Worm (Caenorhabditis elegans) whole organism, L2 larva: Measurements from ENCODE around the gene T26G10.4.

ENCODE experiments used
- C34F6.9 ChIP-seq: fragments of 150-350 bp; optimal IDR thresholded peaks from 2 replicates; lab custom pipeline; 2014; ENCODE audit warnings: missing biosample characterization, missing genetic modification characterization
- F13H6.1 ChIP-seq: sonication (generic microtip); optimal IDR thresholded peaks from 2 replicates; lab custom pipeline; 2016; ENCODE audit warnings: missing genetic modification characterization, missing compliant biosample characterization
- R02D3.7 ChIP-seq: fragments of 150-350 bp; optimal IDR thresholded peaks from 2 replicates; lab custom pipeline; 2014; ENCODE audit warnings: missing biosample characterization, missing genetic modification characterization
- Y55F3AM.14 ChIP-seq: fragments of 200-800 bp; sonication (Bioruptor generic); optimal IDR thresholded peaks from 2 replicates; lab custom pipeline; 2018; ENCODE audit warnings: mild to moderate bottlenecking, missing genetic modification characterization, missing compliant biosample characterization
- ZK546.5 ChIP-seq: sonication (generic microtip); optimal IDR thresholded peaks from 2 replicates; lab custom pipeline; 2017; ENCODE audit warnings: missing biosample characterization, missing genetic modification characterization
- blmp-1 ChIP-seq: sonication (generic microtip); optimal IDR thresholded peaks from 2 replicates; lab custom pipeline; 2017; ENCODE audit warnings: missing genetic modification characterization, mild to moderate bottlenecking, missing compliant biosample characterization, antibody characterized with exemption, moderate library complexity; ENCODE audit not compliant: insufficient read depth
- crh-2 ChIP-seq: sonication (generic microtip); optimal IDR thresholded peaks from 2 replicates; lab custom pipeline; 2017; ENCODE audit warnings: missing biosample characterization, missing genetic modification characterization
- fos-1 ChIP-seq: fragments of 150-350 bp; optimal IDR thresholded peaks from 2 replicates; lab custom pipeline; 2014; ENCODE audit warnings: missing biosample characterization, missing genetic modification characterization
- gmeb-1 ChIP-seq: fragments of 150-350 bp; optimal IDR thresholded peaks from 2 replicates; lab custom pipeline; 2014; ENCODE audit warnings: missing biosample characterization, missing genetic modification characterization
- lin-11 ChIP-seq: fragments of 150-350 bp; sonication (generic microtip); optimal IDR thresholded peaks from 2 replicates; lab custom pipeline; 2014; ENCODE audit warnings: missing biosample characterization, missing genetic modification characterization, inconsistent platforms, mixed read lengths
- lsy-2 ChIP-seq, 2 experiments: fragments of 150-350 bp in 1 of 2; sonication (generic microtip) in 1 of 2; optimal IDR thresholded peaks; 2 replicates each; lab custom pipeline; 2014 to 2017; ENCODE audit warnings: missing biosample characterization in 2 of 2, missing genetic modification characterization in 2 of 2
- mbf-1 ChIP-seq: sonication (generic microtip); optimal IDR thresholded peaks from 2 replicates; lab custom pipeline; 2017; ENCODE audit warnings: missing biosample characterization, missing genetic modification characterization
- nhr-11 ChIP-seq: fragments of 150-350 bp; optimal IDR thresholded peaks from 2 replicates; lab custom pipeline; 2014; ENCODE audit warnings: missing biosample characterization, missing genetic modification characterization
- nhr-12 ChIP-seq: fragments of 150-350 bp; optimal IDR thresholded peaks from 2 replicates; lab custom pipeline; 2014; ENCODE audit warnings: missing biosample characterization, missing genetic modification characterization
- nhr-21 ChIP-seq: fragments of 150-350 bp; optimal IDR thresholded peaks from 2 replicates; lab custom pipeline; 2014; ENCODE audit warnings: missing biosample characterization, missing genetic modification characterization
- nhr-237 ChIP-seq: fragments of 150-350 bp; optimal IDR thresholded peaks from 2 replicates; lab custom pipeline; 2014; ENCODE audit warnings: missing biosample characterization, missing genetic modification characterization
- nhr-25 ChIP-seq: fragments of 150-350 bp; sonication (generic microtip); optimal IDR thresholded peaks from 3 replicates; lab custom pipeline; 2014; ENCODE audit warnings: missing biosample characterization, missing genetic modification characterization
- nhr-77 ChIP-seq: fragments of 150-350 bp; optimal IDR thresholded peaks from 2 replicates; lab custom pipeline; 2014; ENCODE audit warnings: missing biosample characterization, missing genetic modification characterization
- peb-1 ChIP-seq: fragments of 150-350 bp; optimal IDR thresholded peaks from 2 replicates; lab custom pipeline; 2014; ENCODE audit warnings: missing biosample characterization, missing genetic modification characterization
- sma-9 ChIP-seq, 2 experiments: fragments of 150-350 bp in 1 of 2; sonication (generic microtip) in 1 of 2; optimal IDR thresholded peaks; 2 replicates each; lab custom pipeline; 2014 to 2016; ENCODE audit warnings: missing genetic modification characterization in 2 of 2, mild to moderate bottlenecking in 1 of 2, missing biosample characterization in 1 of 2, missing compliant biosample characterization in 1 of 2, missing genetic modification reagents in 1 of 2, moderate library complexity in 1 of 2
- unc-55 ChIP-seq: fragments of 150-350 bp; sonication (generic microtip); optimal IDR thresholded peaks from 3 replicates; lab custom pipeline; 2014; ENCODE audit warnings: missing biosample characterization, missing genetic modification reagents, missing genetic modification characterization
- ztf-1 ChIP-seq: fragments of 200-800 bp; sonication (Bioruptor generic); conservative IDR thresholded peaks from 2 replicates; pipeline ENCODE4 v1.3.6; 2022; ENCODE audit warnings: missing genetic modification characterization, missing compliant biosample characterization

Gene T26G10.4

DNA sequence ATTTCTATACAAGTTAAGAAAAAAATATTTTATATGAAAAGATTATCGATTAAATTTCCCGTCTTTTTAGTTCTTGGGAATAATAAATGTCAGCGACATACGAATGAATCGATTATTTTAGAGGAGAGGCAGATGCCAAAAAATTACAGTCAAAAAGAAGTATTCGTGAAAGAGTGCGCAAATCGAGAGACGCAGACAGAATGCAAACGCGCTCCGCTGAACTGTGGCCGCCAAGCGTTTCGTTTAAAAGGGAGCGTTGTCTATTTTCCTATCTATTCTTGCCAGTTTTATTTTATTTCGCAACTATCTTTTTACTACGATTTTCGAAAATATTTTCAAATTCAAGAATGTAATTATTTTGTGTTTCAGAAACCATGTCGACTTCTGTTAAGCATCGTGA, 46.8 kb downstream of the T26G10.4 start, which contains the start of gene baf-1 (continued):
- TF ChIP-seq sma-9 (GFP tag; optimal IDR thresholded peaks at IDR 0.05; lab: Kevin White, UChicago): peak; percentile 46
- TF ChIP-seq sma-9 (tag; optimal IDR thresholded peaks at IDR 0.05; lab: Kevin White, UChicago): no peak
- peak; percentile 70 for TF ChIP-seq crh-2
- TF ChIP-seq C34F6.9 (tag; lab: Kevin White, UChicago): peak; percentile 93
- no peak for TF ChIP-seq nhr-11 (tag; lab: Kevin White, UChicago)
- no peak for TF ChIP-seq mbf-1
- TF ChIP-seq lsy-2 (tag; optimal IDR thresholded peaks at IDR 0.05; lab: Kevin White, UChicago): peak; percentile 44 to 83
- no peak for TF ChIP-seq ztf-1
- no peak for TF ChIP-seq nhr-77 (tag; lab: Kevin White, UChicago)
- TF ChIP-seq unc-55 (GFP tag; lab: Kevin White, UChicago): peak; percentile 76
- TF ChIP-seq F13H6.1 (tag; lab: Kevin White, UChicago): peak; percentile 23
- TF ChIP-seq gmeb-1 (tag; lab: Kevin White, UChicago): peak; percentile 80
- no peak for TF ChIP-seq nhr-237
- peak; percentile 17 for TF ChIP-seq lin-11 (tag; lab: Kevin White, UChicago)
- peak; percentile 37 for TF ChIP-seq fos-1 (tag; lab: Kevin White, UChicago)

DNA sequence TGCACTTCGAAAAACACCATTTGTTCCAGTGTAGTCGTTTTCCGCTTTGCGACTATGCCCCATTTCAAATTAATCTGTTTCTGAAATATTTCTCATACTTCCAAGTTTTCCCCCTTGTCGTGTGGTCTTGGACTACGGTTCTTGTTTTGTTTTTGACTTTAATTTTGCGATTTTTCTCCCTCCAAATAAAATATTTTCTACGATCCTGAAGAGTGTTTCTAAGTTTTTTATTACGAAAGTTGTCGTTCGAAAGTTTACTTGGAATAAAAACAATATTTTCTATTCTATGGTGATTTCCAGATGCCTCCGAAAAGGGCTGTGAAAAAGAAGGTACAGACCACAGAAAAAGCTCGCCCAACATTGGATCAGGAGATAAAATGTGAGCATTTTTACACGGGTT, 47.5 kb downstream of the T26G10.4 start, which contains the start of gene tag-342:
Gene tag-342, plus strand, starts transcription at position 301 of the 400 bp plus-strand sequence.
- TF ChIP-seq peb-1 (tag; lab: Kevin White, UChicago) (no peak), Y55F3AM.14 (no peak), nhr-12 (no peak), nhr-77 (tag; lab: Kevin White, UChicago) (no peak), sma-9 (GFP tag; optimal IDR thresholded peaks at IDR 0.05; lab: Kevin White, UChicago) (no peak), sma-9 (tag; optimal IDR thresholded peaks at IDR 0.05; lab: Kevin White, UChicago) (no peak), nhr-21 (tag; lab: Kevin White, UChicago) (no peak), ZK546.5 (tag; lab: Kevin White, UChicago) (no peak), nhr-25 (no peak), crh-2 (no peak), gmeb-1 (tag; lab: Kevin White, UChicago) (no peak), R02D3.7 (no peak), blmp-1 (tag; lab: Kevin White, UChicago) (no peak), ztf-1 (no peak)
- TF ChIP-seq, all 48 proteins: peak for 0
